Worm (Caenorhabditis elegans) whole organism, young adult: ENCODE results near the gene flp-26.

ENCODE experiments used
- B0261.1 ChIP-seq: sonication (generic microtip); optimal IDR thresholded peaks from 2 replicates; lab custom pipeline; 2016; ENCODE audit warnings: mild to moderate bottlenecking, missing genetic modification characterization, moderate library complexity, missing compliant biosample characterization
- C06A6.2 ChIP-seq: fragments of 200-800 bp; sonication (Bioruptor generic); conservative IDR thresholded peaks from 2 replicates; pipeline ENCODE4 v1.3.6; 2022; ENCODE audit warnings: missing genetic modification characterization, missing compliant biosample characterization
- F39B2.1 ChIP-seq: fragments of 200-800 bp; sonication (Bioruptor generic); IDR thresholded peaks from 2 replicates; pipeline ENCODE4 v1.3.6; 2022; ENCODE audit warnings: missing genetic modification reagents, missing genetic modification characterization, missing compliant biosample characterization
- F55B11.4 ChIP-seq: sonication (generic microtip); optimal IDR thresholded peaks from 2 replicates; lab custom pipeline; 2016; ENCODE audit warnings: missing compliant biosample characterization, missing genetic modification characterization, borderline replicate concordance; ENCODE audit not compliant: insufficient read depth
- Y53G8AR.9 ChIP-seq: fragments of 200-800 bp; sonication (Bioruptor generic); conservative IDR thresholded peaks from 2 replicates; pipeline ENCODE4 v1.3.6; 2022; ENCODE audit warnings: missing genetic modification reagents, missing genetic modification characterization, missing compliant biosample characterization
- Y56A3A.18 ChIP-seq: fragments of 200-800 bp; sonication (Bioruptor generic); IDR thresholded peaks from 2 replicates; pipeline ENCODE4 v1.3.6; 2022; ENCODE audit warnings: missing genetic modification reagents, missing genetic modification characterization, missing compliant biosample characterization
- ZK185.1 ChIP-seq: sonication (generic microtip); optimal IDR thresholded peaks from 2 replicates; lab custom pipeline; 2016; ENCODE audit warnings: mild to moderate bottlenecking, missing genetic modification characterization, missing compliant biosample characterization; ENCODE audit not compliant: poor library complexity, severe bottlenecking
- atf-7 ChIP-seq: sonication (generic microtip); optimal IDR thresholded peaks from 2 replicates; lab custom pipeline; 2017; ENCODE audit warnings: mild to moderate bottlenecking, missing genetic modification characterization, missing compliant biosample characterization
- cebp-1 ChIP-seq, 2 experiments: fragments of 200-800 bp in 1 of 2; sonication (Bioruptor generic) in 1 of 2; sonication (generic microtip) in 1 of 2; IDR thresholded peaks in 1 of 2; optimal IDR thresholded peaks in 1 of 2; 2 replicates each; pipeline versions ENCODE4 v1.3.6 to Lab custom; 2017 to 2022; ENCODE audit warnings: missing compliant biosample characterization in 2 of 2, missing genetic modification characterization in 2 of 2, mild to moderate bottlenecking in 1 of 2, missing genetic modification reagents in 1 of 2, moderate library complexity in 1 of 2
- cebp-2 ChIP-seq: fragments of 200-800 bp; sonication (Bioruptor generic); IDR thresholded peaks from 2 replicates; pipeline ENCODE4 v1.3.6; 2022; ENCODE audit warnings: missing genetic modification characterization, missing compliant biosample characterization
- ceh-27 ChIP-seq: fragments of 200-800 bp; sonication (Bioruptor generic); optimal IDR thresholded peaks from 2 replicates; lab custom pipeline; 2018; ENCODE audit warnings: mild to moderate bottlenecking, missing genetic modification characterization, moderate library complexity, missing compliant biosample characterization
- ceh-91 ChIP-seq: fragments of 200-800 bp; sonication (Bioruptor generic); IDR thresholded peaks from 2 replicates; pipeline ENCODE4 v1.3.6; 2022; ENCODE audit warnings: missing genetic modification reagents, missing genetic modification characterization, missing compliant biosample characterization
- chd-7 ChIP-seq: sonication (generic microtip); optimal IDR thresholded peaks from 2 replicates; lab custom pipeline; 2016; ENCODE audit warnings: mild to moderate bottlenecking, missing genetic modification characterization, moderate library complexity, missing compliant biosample characterization
- dox-1 ChIP-seq: fragments of 200-800 bp; sonication (Bioruptor generic); IDR thresholded peaks from 2 replicates; pipeline ENCODE4 v1.3.6; 2022; ENCODE audit warnings: missing genetic modification reagents, missing genetic modification characterization, missing compliant biosample characterization
- dpff-1 ChIP-seq: sonication (generic microtip); optimal IDR thresholded peaks from 2 replicates; lab custom pipeline; 2017; ENCODE audit warnings: mild to moderate bottlenecking, missing genetic modification characterization, missing compliant biosample characterization
- efl-1 ChIP-seq: fragments of 150-350 bp; optimal IDR thresholded peaks from 2 replicates; lab custom pipeline; 2014; ENCODE audit warnings: missing biosample characterization, missing genetic modification reagents, missing genetic modification characterization
- egl-44 ChIP-seq: fragments of 200-800 bp; sonication (Bioruptor generic); IDR thresholded peaks from 2 replicates; pipeline ENCODE4 v1.3.6; 2022; ENCODE audit warnings: missing genetic modification reagents, missing genetic modification characterization, missing compliant biosample characterization
- him-1 ChIP-seq: sonication (generic microtip); optimal IDR thresholded peaks from 2 replicates; lab custom pipeline; 2016; ENCODE audit warnings: missing genotype, missing genetic modification reagents, missing genetic modification characterization, missing compliant biosample characterization
- hlh-12 ChIP-seq: sonication (generic microtip); optimal IDR thresholded peaks from 2 replicates; lab custom pipeline; 2016; ENCODE audit warnings: missing genetic modification characterization, missing compliant biosample characterization
- hsf-1 ChIP-seq: fragments of 200-800 bp; sonication (Bioruptor generic); IDR thresholded peaks from 2 replicates; pipeline ENCODE4 v1.3.6; 2022; ENCODE audit warnings: missing genetic modification reagents, missing genetic modification characterization, missing compliant biosample characterization
- let-607 ChIP-seq, 2 experiments: fragments of 200-800 bp in 1 of 2; sonication (Bioruptor generic) in 1 of 2; sonication (generic microtip) in 1 of 2; optimal IDR thresholded peaks; 2 replicates each; lab custom pipeline; 2016 to 2018; ENCODE audit warnings: mild to moderate bottlenecking in 2 of 2, missing compliant biosample characterization in 2 of 2, missing genetic modification characterization in 2 of 2, moderate library complexity in 2 of 2, missing genotype in 1 of 2
- lir-1 ChIP-seq: fragments of 200-800 bp; sonication (Bioruptor generic); conservative IDR thresholded peaks from 2 replicates; pipeline ENCODE4 v1.3.6; 2022; ENCODE audit warnings: missing genetic modification reagents, missing genetic modification characterization, missing compliant biosample characterization
- lsl-1 ChIP-seq: fragments of 200-800 bp; sonication (Bioruptor generic); optimal IDR thresholded peaks from 2 replicates; lab custom pipeline; 2018; ENCODE audit warnings: mild to moderate bottlenecking, missing genetic modification characterization, moderate library complexity, missing compliant biosample characterization
- madf-6 ChIP-seq: fragments of 200-800 bp; sonication (Bioruptor generic); IDR thresholded peaks from 2 replicates; pipeline ENCODE4 v1.3.6; 2022; ENCODE audit warnings: missing genetic modification reagents, missing genetic modification characterization, missing compliant biosample characterization
- madf-8 ChIP-seq: fragments of 200-800 bp; sonication (Bioruptor generic); conservative IDR thresholded peaks from 2 replicates; pipeline ENCODE4 v1.3.6; 2022; ENCODE audit warnings: missing genetic modification reagents, missing genetic modification characterization, missing compliant biosample characterization
- mes-4 ChIP-seq: sonication (generic microtip); optimal IDR thresholded peaks from 2 replicates; lab custom pipeline; 2016; ENCODE audit warnings: missing genotype, missing genetic modification characterization, missing compliant biosample characterization
- nfya-1 ChIP-seq: sonication (generic microtip); optimal IDR thresholded peaks from 2 replicates; lab custom pipeline; 2017; ENCODE audit warnings: antibody characterized with exemption, missing compliant biosample characterization, missing genetic modification characterization, borderline replicate concordance; ENCODE audit not compliant: insufficient read depth
- nfya-2 ChIP-seq: fragments of 200-800 bp; sonication (Bioruptor generic); IDR thresholded peaks from 2 replicates; pipeline ENCODE4 v1.3.6; 2022; ENCODE audit warnings: missing genetic modification reagents, missing genetic modification characterization, missing compliant biosample characterization
- nhr-120 ChIP-seq: fragments of 200-800 bp; sonication (Bioruptor generic); IDR thresholded peaks from 2 replicates; pipeline ENCODE4 v1.3.6; 2022; ENCODE audit warnings: missing genetic modification characterization, missing compliant biosample characterization
- nhr-80 ChIP-seq: sonication (generic microtip); optimal IDR thresholded peaks from 2 replicates; lab custom pipeline; 2016; ENCODE audit warnings: missing genetic modification characterization, missing compliant biosample characterization
- rcor-1 ChIP-seq: fragments of 200-800 bp; sonication (Bioruptor generic); IDR thresholded peaks from 2 replicates; pipeline ENCODE4 v1.3.6; 2022; ENCODE audit warnings: missing genetic modification reagents, missing genetic modification characterization, missing compliant biosample characterization
- sea-2 ChIP-seq: fragments of 200-800 bp; sonication (Bioruptor generic); IDR thresholded peaks from 2 replicates; pipeline ENCODE4 v1.3.6; 2022; ENCODE audit warnings: missing genetic modification characterization, missing compliant biosample characterization
- tbp1 ChIP-seq: fragments of 200-800 bp; sonication (Bioruptor generic); optimal IDR thresholded peaks from 2 replicates; lab custom pipeline; 2018; ENCODE audit warnings: mild to moderate bottlenecking, missing genetic modification characterization, missing compliant biosample characterization
- tbx-9 ChIP-seq: sonication (generic microtip); optimal IDR thresholded peaks from 2 replicates; lab custom pipeline; 2016; ENCODE audit warnings: borderline replicate concordance, missing genetic modification characterization, inconsistent platforms, missing compliant biosample characterization
- tlf-1 ChIP-seq: fragments of 200-800 bp; sonication (Bioruptor generic); optimal IDR thresholded peaks from 2 replicates; lab custom pipeline; 2018; ENCODE audit warnings: mild to moderate bottlenecking, missing genetic modification characterization, missing compliant biosample characterization
- unc-130 ChIP-seq: sonication (generic microtip); optimal IDR thresholded peaks from 2 replicates; lab custom pipeline; 2016; ENCODE audit warnings: missing genetic modification reagents, missing genetic modification characterization, missing compliant biosample characterization
- xnd-1 ChIP-seq: sonication (generic microtip); optimal IDR thresholded peaks from 2 replicates; lab custom pipeline; 2016; ENCODE audit warnings: missing genotype, missing genetic modification reagents, missing genetic modification characterization, missing compliant biosample characterization
- ztf-28 ChIP-seq: fragments of 200-800 bp; sonication (Bioruptor generic); IDR thresholded peaks from 2 replicates; pipeline ENCODE4 v1.3.6; 2022; ENCODE audit warnings: missing genetic modification reagents, missing genetic modification characterization, missing compliant biosample characterization
- ztf-3 ChIP-seq: fragments of 200-800 bp; sonication (Bioruptor generic); optimal IDR thresholded peaks from 2 replicates; lab custom pipeline; 2018; ENCODE audit warnings: mild to moderate bottlenecking, missing genetic modification characterization, missing compliant biosample characterization
- ztf-6 ChIP-seq: fragments of 200-800 bp; sonication (Bioruptor generic); IDR thresholded peaks from 2 replicates; pipeline ENCODE4 v1.3.6; 2022; ENCODE audit warnings: missing genetic modification reagents, missing genetic modification characterization, missing compliant biosample characterization

Gene flp-26

ce11 chrX:6991427-6991826, 37.5 kb upstream of the flp-26 start, which contains the start of gene ugt-57:
ugt-57 (plus strand) TSS chrX:6991727.
- TF ChIP-seq madf-6 (no peak), atf-7 (tag; lab: Kevin White, UChicago) (no peak), Y53G8AR.9 (GFP tag; lab: Robert Waterston, UW) (no peak), nhr-120 (GFP tag; lab: Robert Waterston, UW) (no peak), ceh-91 (GFP tag; lab: Robert Waterston, UW) (no peak), him-1 (no peak), nfya-2 (GFP tag; lab: Robert Waterston, UW) (no peak), B0261.1 (tag; lab: Kevin White, UChicago) (no peak), let-607 (tag; optimal IDR thresholded peaks at IDR 0.05; lab: Kevin White, UChicago) (no peak), nhr-80 (tag; lab: Kevin White, UChicago) (no peak), hlh-12 (tag; lab: Kevin White, UChicago) (no peak), F39B2.1 (GFP tag; lab: Robert Waterston, UW) (no peak), cebp-1 (GFP tag; IDR thresholded peaks at IDR 0.05; lab: Robert Waterston, UW) (no peak), cebp-1 (tag; optimal IDR thresholded peaks at IDR 0.05; lab: Kevin White, UChicago) (no peak)

DNA sequence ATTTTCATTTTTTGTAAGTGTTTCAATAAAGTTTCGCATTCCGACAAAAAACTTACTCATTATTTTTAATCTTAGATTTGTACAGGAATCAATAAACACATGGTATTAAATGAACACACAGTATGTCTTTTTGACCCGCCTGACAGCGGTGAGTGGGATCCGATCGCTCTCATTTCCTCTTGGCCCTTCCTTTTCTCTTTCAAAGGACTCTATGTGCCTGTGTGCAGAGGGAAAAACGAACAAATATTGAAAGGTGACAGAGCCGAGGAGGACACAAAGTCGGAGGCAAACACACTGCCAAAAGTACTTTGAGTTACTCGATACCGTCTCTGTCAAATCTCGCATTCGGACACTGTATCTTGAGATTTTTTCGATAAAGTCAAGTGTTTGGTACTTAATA, 32.5 kb upstream of the flp-26 start, which contains the start of the genes F01E11.20 and tsp-16:
Gene F01E11.20 (minus strand): TSS at position 101 of the 400 bp plus-strand sequence.
Gene tsp-16 (minus strand): TSS at position 173 of the 400 bp plus-strand sequence.
- TF ChIP-seq rcor-1 (no peak), lsl-1 (no peak), lir-1 (GFP tag; lab: Robert Waterston, UW) (no peak), ztf-3 (no peak)

- no peak for TF ChIP-seq chd-7 (tag; lab: Kevin White, UChicago)
- TF ChIP-seq ztf-6 (GFP tag; lab: Robert Waterston, UW), result no peak
- no peak for TF ChIP-seq nhr-120 (GFP tag; lab: Robert Waterston, UW)
- no peak for TF ChIP-seq efl-1 (GFP tag; lab: Kevin White, UChicago)
- TF ChIP-seq xnd-1 (tag; lab: Kevin White, UChicago), result no peak
- TF ChIP-seq lsl-1, result no peak
- no peak for TF ChIP-seq cebp-2 (GFP tag; lab: Robert Waterston, UW)
Observed at ce11 chrX:7001933-7002332, 27.0 kb upstream of the flp-26 start.

ce11 chrX:7005475-7005874, 23.5 kb upstream of the flp-26 start, which contains the start of gene tyra-2:
tyra-2 (minus strand) TSS chrX:7005575.
- TF ChIP-seq let-607 (tag; optimal IDR thresholded peaks at IDR 0.05; lab: Kevin White, UChicago), result no peak
- TF ChIP-seq ztf-28, result no peak
- no peak for TF ChIP-seq tlf-1 (GFP tag; lab: Kevin White, UChicago)
- no peak for TF ChIP-seq tbp1 (GFP tag; lab: Kevin White, UChicago)
- TF ChIP-seq ceh-27 (GFP tag; lab: Kevin White, UChicago), result no peak
- no peak for TF ChIP-seq dpff-1 (tag; lab: Kevin White, UChicago)
- no peak for TF ChIP-seq nfya-1 (tag; lab: Kevin White, UChicago)
- no peak for TF ChIP-seq egl-44 (GFP tag; lab: Robert Waterston, UW)
- TF ChIP-seq dox-1 (GFP tag; lab: Robert Waterston, UW), result no peak
- no peak for TF ChIP-seq C06A6.2 (GFP tag; lab: Robert Waterston, UW)
- TF ChIP-seq hsf-1 (GFP tag; lab: Robert Waterston, UW), result no peak
- no peak for TF ChIP-seq Y53G8AR.9 (GFP tag; lab: Robert Waterston, UW)
- no peak for TF ChIP-seq sea-2
- TF ChIP-seq madf-8 (GFP tag; lab: Robert Waterston, UW), result no peak
- TF ChIP-seq tbx-9 (tag; lab: Kevin White, UChicago), result no peak
- no peak for TF ChIP-seq Y56A3A.18
- TF ChIP-seq ZK185.1 (tag; lab: Kevin White, UChicago), result no peak
- no peak for TF ChIP-seq mes-4 (tag; lab: Kevin White, UChicago)
- no peak for TF ChIP-seq unc-130 (GFP tag; lab: Kevin White, UChicago)
- no peak for TF ChIP-seq F55B11.4 (tag; lab: Kevin White, UChicago)
